Fruit fly (Drosophila melanogaster) whole organism, embryonic: ENCODE results near the gene CG8851.

Experiments used
- Adf1 ChIP-seq: fragments of 200-800 bp; sonication (Bioruptor generic); IDR thresholded peaks from 2 replicates; pipeline ENCODE4 v1.3.6; 2022; ENCODE audit warnings: missing biosample characterization, missing genetic modification characterization
- Asciz ChIP-seq: fragments of 200-800 bp; sonication (Bioruptor generic); optimal IDR thresholded peaks from 2 replicates; lab custom pipeline; 2017; ENCODE audit warnings: missing biosample characterization, mild to moderate bottlenecking, missing genetic modification characterization, missing genetic modification reagents
- BEAF-32 ChIP-seq: fragments of 200-800 bp; sonication (Bioruptor generic); optimal IDR thresholded peaks from 3 replicates; lab custom pipeline; 2017; ENCODE audit warnings: missing biosample characterization, missing genetic modification characterization, mild to moderate bottlenecking, moderate library complexity, missing genetic modification reagents
- CG1024 ChIP-seq: fragments of 200-800 bp; sonication (Bioruptor generic); IDR thresholded peaks from 2 replicates; pipeline ENCODE4 v1.3.6; 2022; ENCODE audit warnings: missing biosample characterization, missing genetic modification characterization
- CG12219 ChIP-seq: fragments of 200-800 bp; sonication (Bioruptor generic); optimal IDR thresholded peaks from 3 replicates; lab custom pipeline; 2018; ENCODE audit warnings: missing biosample characterization, mild to moderate bottlenecking, missing genetic modification characterization
- CG12942 ChIP-seq: fragments of 200-800 bp; sonication (Bioruptor generic); optimal IDR thresholded peaks from 3 replicates; lab custom pipeline; 2016; ENCODE audit warnings: missing biosample characterization, missing genetic modification characterization
- CG13296 ChIP-seq: fragments of 200-800 bp; sonication (Bioruptor generic); optimal IDR thresholded peaks from 3 replicates; lab custom pipeline; 2018; ENCODE audit warnings: missing biosample characterization, mild to moderate bottlenecking, missing genetic modification characterization
- CG13775 ChIP-seq: fragments of 200-800 bp; sonication (Bioruptor generic); optimal IDR thresholded peaks from 3 replicates; lab custom pipeline; 2017; ENCODE audit warnings: missing biosample characterization, mild to moderate bottlenecking, missing genetic modification characterization
- CG15269 ChIP-seq: fragments of 200-800 bp; sonication (Bioruptor generic); optimal IDR thresholded peaks from 2 replicates; lab custom pipeline; 2018; ENCODE audit warnings: missing biosample characterization, mild to moderate bottlenecking, missing genetic modification characterization, moderate library complexity
- CG1529 ChIP-seq: fragments of 200-800 bp; sonication (Bioruptor generic); optimal IDR thresholded peaks from 3 replicates; lab custom pipeline; 2018; ENCODE audit warnings: missing biosample characterization, missing genetic modification characterization
- CG15601 ChIP-seq: fragments of 200-800 bp; sonication (Bioruptor generic); optimal IDR thresholded peaks from 3 replicates; lab custom pipeline; 2019; ENCODE audit warnings: missing biosample characterization, mild to moderate bottlenecking, missing genetic modification characterization, moderate library complexity
- CG16779 ChIP-seq: fragments of 200-800 bp; sonication (Bioruptor generic); IDR thresholded peaks from 2 replicates; pipeline ENCODE4 v1.3.6; 2022; ENCODE audit warnings: missing biosample characterization, missing genetic modification characterization
- CG16813 ChIP-seq: fragments of 200-800 bp; sonication (Bioruptor generic); IDR thresholded peaks from 3 replicates; pipeline ENCODE4 v1.3.6; 2022; ENCODE audit warnings: missing biosample characterization, missing genetic modification characterization; ENCODE audit not compliant: partially characterized antibody
- CG2889 ChIP-seq: fragments of 200-800 bp; sonication (Bioruptor generic); IDR thresholded peaks from 3 replicates; pipeline ENCODE4 v1.3.6; 2022; ENCODE audit warnings: missing biosample characterization, missing genetic modification characterization
- CG30020 ChIP-seq: fragments of 200-800 bp; optimal IDR thresholded peaks from 2 replicates; lab custom pipeline; 2019; ENCODE audit warnings: missing biosample characterization, mild to moderate bottlenecking, missing genetic modification characterization, moderate library complexity
- CG30403 ChIP-seq: fragments of 200-800 bp; sonication (Bioruptor generic); optimal IDR thresholded peaks from 3 replicates; lab custom pipeline; 2016; ENCODE audit warnings: missing biosample characterization, missing genetic modification characterization
- CG32767 ChIP-seq: fragments of 200-800 bp; sonication (Bioruptor generic); IDR thresholded peaks from 2 replicates; pipeline ENCODE4 v1.3.6; 2022; ENCODE audit warnings: missing biosample characterization, missing genetic modification characterization
- CG4328 ChIP-seq: fragments of 200-800 bp; sonication (Bioruptor generic); optimal IDR thresholded peaks from 3 replicates; lab custom pipeline; 2017; ENCODE audit warnings: missing biosample characterization, missing genetic modification reagents, missing genetic modification characterization
- CG7357 ChIP-seq: fragments of 200-800 bp; sonication (Bioruptor generic); IDR thresholded peaks from 3 replicates; pipeline ENCODE4 v1.3.6; 2022; ENCODE audit warnings: missing biosample characterization, missing genetic modification characterization
- CG7556 ChIP-seq: fragments of 200-800 bp; sonication (Bioruptor generic); optimal IDR thresholded peaks from 2 replicates; lab custom pipeline; 2017; ENCODE audit warnings: missing biosample characterization, mild to moderate bottlenecking, missing genetic modification characterization
- CG7786 ChIP-seq: fragments of 200-800 bp; sonication (Bioruptor generic); optimal IDR thresholded peaks from 2 replicates; lab custom pipeline; 2016; ENCODE audit warnings: missing biosample characterization, missing genetic modification characterization
- CTCF ChIP-seq: fragments of 200-800 bp; sonication (Bioruptor generic); optimal IDR thresholded peaks from 2 replicates; lab custom pipeline; 2017; ENCODE audit warnings: missing biosample characterization, mild to moderate bottlenecking, missing genetic modification characterization, moderate library complexity
- Dll ChIP-seq: fragments of 200-800 bp; sonication (Bioruptor generic); IDR thresholded peaks from 4 replicates; pipeline ENCODE4 v1.3.6; 2022; ENCODE audit warnings: missing biosample characterization, missing genetic modification characterization; ENCODE audit not compliant: partially characterized antibody
- HmgZ ChIP-seq: fragments of 200-800 bp; sonication (Bioruptor generic); optimal IDR thresholded peaks from 2 replicates; lab custom pipeline; 2018; ENCODE audit warnings: missing biosample characterization, mild to moderate bottlenecking, missing genetic modification characterization
- Hr3 ChIP-seq: fragments of 200-800 bp; sonication (Bioruptor generic); optimal IDR thresholded peaks from 3 replicates; lab custom pipeline; 2016; ENCODE audit warnings: missing biosample characterization, missing genetic modification characterization
- Lim3 ChIP-seq: fragments of 200-800 bp; sonication (Bioruptor generic); IDR thresholded peaks from 2 replicates; pipeline ENCODE4 v1.3.6; 2022; ENCODE audit warnings: missing biosample characterization, missing genetic modification characterization
- MESR4 ChIP-seq: fragments of 200-800 bp; sonication (Bioruptor generic); optimal IDR thresholded peaks from 2 replicates; lab custom pipeline; 2018; ENCODE audit warnings: missing biosample characterization, mild to moderate bottlenecking, missing genetic modification characterization, moderate library complexity
- Sin3A ChIP-seq: fragments of >200 bp; optimal IDR thresholded peaks from 2 replicates; lab custom pipeline; 2018
- Sry-δ ChIP-seq: fragments of 200-800 bp; sonication (Bioruptor generic); optimal IDR thresholded peaks from 2 replicates; lab custom pipeline; 2016; ENCODE audit warnings: missing biosample characterization, missing genetic modification characterization
- Xrp1 ChIP-seq: fragments of 200-800 bp; sonication (Bioruptor generic); IDR thresholded peaks from 2 replicates; pipeline ENCODE4 v1.3.6; 2022; ENCODE audit warnings: missing biosample characterization, missing genetic modification characterization
- aop ChIP-seq: fragments of 200-800 bp; sonication (Bioruptor generic); IDR thresholded peaks from 2 replicates; pipeline ENCODE4 v1.3.6; 2022; ENCODE audit warnings: missing biosample characterization, missing genetic modification characterization
- chn ChIP-seq: fragments of 200-800 bp; sonication (Bioruptor generic); optimal IDR thresholded peaks from 2 replicates; lab custom pipeline; 2016; ENCODE audit warnings: missing biosample characterization, missing genetic modification characterization
- dm ChIP-seq: fragments of 200-800 bp; sonication (Bioruptor generic); optimal IDR thresholded peaks from 3 replicates; lab custom pipeline; 2016; ENCODE audit warnings: missing biosample characterization, missing genetic modification characterization
- fd3F ChIP-seq: fragments of 200-800 bp; sonication (Bioruptor generic); optimal IDR thresholded peaks from 2 replicates; lab custom pipeline; 2018; ENCODE audit warnings: missing biosample characterization, mild to moderate bottlenecking, missing genetic modification characterization, moderate library complexity
- fd96Cb ChIP-seq: fragments of 200-800 bp; sonication (Bioruptor generic); optimal IDR thresholded peaks from 2 replicates; lab custom pipeline; 2018; ENCODE audit warnings: missing biosample characterization, mild to moderate bottlenecking, missing genetic modification characterization, moderate library complexity
- hbn ChIP-seq: fragments of 200-800 bp; sonication (Bioruptor generic); IDR thresholded peaks from 2 replicates; pipeline ENCODE4 v1.3.6; 2022; ENCODE audit warnings: missing biosample characterization, missing genetic modification characterization; ENCODE audit not compliant: partially characterized antibody
- jing ChIP-seq: fragments of 200-800 bp; sonication (Bioruptor generic); optimal IDR thresholded peaks from 2 replicates; lab custom pipeline; 2018; ENCODE audit warnings: missing biosample characterization, mild to moderate bottlenecking, missing genetic modification characterization
- kah ChIP-seq: fragments of 200-800 bp; sonication (Bioruptor generic); optimal IDR thresholded peaks from 2 replicates; lab custom pipeline; 2018; ENCODE audit warnings: missing biosample characterization, mild to moderate bottlenecking, missing genetic modification characterization
- ken ChIP-seq: fragments of 200-800 bp; sonication (Bioruptor generic); IDR thresholded peaks from 3 replicates; pipeline ENCODE4 v1.3.6; 2022; ENCODE audit warnings: missing biosample characterization, missing genetic modification characterization
- kni ChIP-seq: fragments of 200-800 bp; sonication (Bioruptor generic); optimal IDR thresholded peaks from 3 replicates; lab custom pipeline; 2017; ENCODE audit warnings: mild to moderate bottlenecking, missing biosample characterization, missing genetic modification reagents, missing genetic modification characterization
- nerfin-2 ChIP-seq: fragments of 200-800 bp; sonication (Bioruptor generic); IDR thresholded peaks from 2 replicates; pipeline ENCODE4 v1.3.6; 2022; ENCODE audit warnings: missing biosample characterization, missing genetic modification characterization; ENCODE audit not compliant: partially characterized antibody
- otp ChIP-seq: fragments of 200-800 bp; sonication (Bioruptor generic); IDR thresholded peaks from 3 replicates; pipeline ENCODE4, ENCODE4 v1.3.6; 2022; ENCODE audit warnings: missing biosample characterization, missing genetic modification characterization
- pita ChIP-seq: fragments of 200-800 bp; sonication (Bioruptor generic); optimal IDR thresholded peaks from 2 replicates; lab custom pipeline; 2017; ENCODE audit warnings: missing biosample characterization, mild to moderate bottlenecking, missing genetic modification characterization
- repo ChIP-seq: fragments of 200-800 bp; sonication (Bioruptor generic); optimal IDR thresholded peaks from 2 replicates; lab custom pipeline; 2016; ENCODE audit warnings: missing biosample characterization, missing genetic modification characterization
- sd ChIP-seq: fragments of 200-800 bp; sonication (Bioruptor generic); optimal IDR thresholded peaks from 3 replicates; lab custom pipeline; 2018; ENCODE audit warnings: missing biosample characterization, mild to moderate bottlenecking, missing genetic modification characterization, moderate library complexity
- so ChIP-seq: fragments of 200-800 bp; sonication (Bioruptor generic); IDR thresholded peaks from 3 replicates; pipeline ENCODE4 v1.3.6; 2022; ENCODE audit warnings: missing biosample characterization, missing genetic modification characterization
- sob ChIP-seq: fragments of 200-800 bp; sonication (Bioruptor generic); IDR thresholded peaks from 2 replicates; pipeline ENCODE4 v1.3.6; 2022; ENCODE audit warnings: missing biosample characterization, missing genetic modification characterization
- sr ChIP-seq: fragments of 200-800 bp; sonication (Bioruptor generic); IDR thresholded peaks from 3 replicates; pipeline ENCODE4 v1.3.6; 2022; ENCODE audit warnings: missing biosample characterization, missing genetic modification characterization
- stc ChIP-seq: fragments of 200-800 bp; sonication (Bioruptor generic); IDR thresholded peaks from 2 replicates; pipeline ENCODE4 v1.3.6; 2022; ENCODE audit warnings: missing biosample characterization, missing genetic modification characterization
- vvl ChIP-seq: fragments of 200-800 bp; sonication (Bioruptor generic); IDR thresholded peaks from 2 replicates; pipeline ENCODE4 v1.3.6; 2022; ENCODE audit warnings: missing biosample characterization, missing genetic modification characterization
- zen2 ChIP-seq: fragments of 200-800 bp; sonication (Bioruptor generic); IDR thresholded peaks from 3 replicates; pipeline ENCODE4 v1.3.6; 2022; ENCODE audit warnings: missing biosample characterization, missing genetic modification characterization; ENCODE audit not compliant: partially characterized antibody

The CG8851 gene

DNA sequence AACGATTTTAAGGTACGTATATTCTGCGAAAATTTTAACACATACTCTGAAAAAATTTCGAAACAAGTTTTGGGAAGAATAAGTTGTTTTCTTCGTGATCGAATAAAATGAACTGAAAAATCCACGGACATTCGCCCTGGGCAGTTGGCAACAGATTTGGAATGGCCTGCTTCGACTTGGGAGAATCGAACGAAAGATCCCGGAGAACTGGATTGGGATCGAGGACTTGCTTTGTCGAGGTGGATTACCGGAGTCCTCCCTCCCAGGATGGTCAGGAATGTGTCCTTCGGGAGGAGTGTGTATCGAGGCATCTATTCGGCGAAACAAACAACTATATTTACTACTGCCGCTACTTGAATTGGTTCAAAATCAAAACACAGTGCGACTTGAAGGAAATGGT, at the start of gene CG8851, which contains the start of gene CG3213:
CG8851 (plus strand) TSS at position 127 of the 400 bp plus-strand sequence.
CG3213 (minus strand) TSS at position 101 of the 400 bp plus-strand sequence.
- TF ChIP-seq ken (GFP tag; lab: Robert Waterston, UW): no peak
- TF ChIP-seq chn (GFP tag; lab: Kevin White, UChicago): no peak
- no peak for TF ChIP-seq stc
- no peak for TF ChIP-seq CG7786 (GFP tag; lab: Kevin White, UChicago)
- TF ChIP-seq Sry-δ (GFP tag; lab: Kevin White, UChicago): no peak
- no peak for TF ChIP-seq CG15601 (tag; lab: Kevin White, UChicago)
- TF ChIP-seq kah (GFP tag; lab: Kevin White, UChicago): no peak
- TF ChIP-seq Dll (GFP tag; lab: Robert Waterston, UW): no peak
- no peak for TF ChIP-seq kni (GFP tag; lab: Kevin White, UChicago)
- no peak for TF ChIP-seq Asciz (GFP tag; lab: Kevin White, UChicago)
- no peak for TF ChIP-seq CG1529 (GFP tag; lab: Kevin White, UChicago)
- no peak for TF ChIP-seq otp
- no peak for TF ChIP-seq CG7556 (GFP tag; lab: Kevin White, UChicago)
- TF ChIP-seq CG13296 (GFP tag; lab: Kevin White, UChicago): no peak
- TF ChIP-seq CG30403 (GFP tag; lab: Kevin White, UChicago): no peak
- TF ChIP-seq Lim3: no peak
- TF ChIP-seq zen2 (GFP tag; lab: Robert Waterston, UW): no peak
- TF ChIP-seq so (GFP tag; lab: Robert Waterston, UW): no peak
- TF ChIP-seq, all 482 proteins: peak for 0

DNA sequence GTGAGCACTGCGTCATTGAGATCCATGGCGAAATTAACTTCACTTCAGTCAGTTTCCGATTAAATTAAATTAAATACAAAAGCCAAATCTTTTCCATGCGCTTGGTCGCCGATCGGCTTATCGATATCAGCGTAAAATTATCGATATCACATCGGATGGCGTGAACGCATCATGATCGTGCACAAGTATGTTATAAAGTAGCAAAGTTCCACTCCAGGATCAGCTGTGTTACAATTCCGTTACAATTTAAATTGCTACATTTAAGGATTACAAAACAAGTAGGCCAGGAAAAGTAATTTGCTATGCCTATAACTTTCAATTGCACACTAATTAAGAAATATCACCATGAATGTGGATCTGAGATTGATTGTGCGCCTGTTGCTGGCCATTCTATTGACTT, 49.6 kb upstream of the CG8851 start, which contains the start of the genes Pif1 and CG31776:
Pif1 (minus strand) TSS at position 136 of the 400 bp plus-strand sequence.
CG31776 (plus strand) TSS at position 314 of the 400 bp plus-strand sequence.
- no peak for TF ChIP-seq CG4328 (GFP tag; lab: Kevin White, UChicago)
- peak; percentile 23 for TF ChIP-seq sd
- TF ChIP-seq CG32767 (GFP tag; lab: Robert Waterston, UW): no peak
- TF ChIP-seq CTCF: peak; percentile 69
- TF ChIP-seq dm: peak; percentile 71
- TF ChIP-seq CG7357 (GFP tag; lab: Robert Waterston, UW): peak; percentile 94
- TF ChIP-seq Adf1 (GFP tag; lab: Robert Waterston, UW): no peak
- peak; percentile 89 for TF ChIP-seq CG16813 (GFP tag; lab: Robert Waterston, UW)
- no peak for TF ChIP-seq otp
- no peak for TF ChIP-seq fd96Cb (tag; lab: Kevin White, UChicago)
- TF ChIP-seq vvl (GFP tag; lab: Robert Waterston, UW): no peak
- no peak for TF ChIP-seq aop (GFP tag; lab: Robert Waterston, UW)
- no peak for TF ChIP-seq CG2889
- peak; percentile 44 for TF ChIP-seq MESR4
- TF ChIP-seq sob (GFP tag; lab: Robert Waterston, UW): no peak
- TF ChIP-seq HmgZ (tag; lab: Kevin White, UChicago): peak; percentile 60
- no peak for TF ChIP-seq CG13775
- TF ChIP-seq sr (GFP tag; lab: Robert Waterston, UW): no peak
- TF ChIP-seq CG1024 (GFP tag; lab: Robert Waterston, UW): no peak
- TF ChIP-seq so (GFP tag; lab: Robert Waterston, UW): 0 out of 3 replicates have a peak, but pooled peaks have one; percentile 6
- TF ChIP-seq CG12219 (GFP tag; lab: Kevin White, UChicago): no peak
- no peak for TF ChIP-seq CG15269 (tag; lab: Kevin White, UChicago)
- TF ChIP-seq repo: no peak
- peak; percentile 83 for TF ChIP-seq nerfin-2 (GFP tag; lab: Robert Waterston, UW)
- no peak for TF ChIP-seq jing (GFP tag; lab: Kevin White, UChicago)
- peak; percentile 78 for TF ChIP-seq hbn (GFP tag; lab: Robert Waterston, UW)
- TF ChIP-seq Hr3: no peak
- TF ChIP-seq Xrp1 (GFP tag; lab: Robert Waterston, UW): no peak
- TF ChIP-seq CG12942 (GFP tag; lab: Kevin White, UChicago): no peak
- peak; percentile 49 for TF ChIP-seq Sin3A (lab: Kevin White, UChicago)
- TF ChIP-seq pita: peak; percentile 69
- TF ChIP-seq fd3F: no peak
- peak; percentile 92 for TF ChIP-seq BEAF-32 (GFP tag; lab: Kevin White, UChicago)
- no peak for TF ChIP-seq CG16779
- TF ChIP-seq CG30020 (tag; lab: Kevin White, UChicago): peak; percentile 24
